Worm (Caenorhabditis elegans): ENCODE measurements around the gene C05C10.7.

C05C10.7 gene

ce11 chrII:9904459-9904858 lies 34.3 kb downstream of the C05C10.7 start:
- TF ChIP-seq fkh-2 (tag; optimal IDR thresholded peaks at IDR 0.05) (no peak), tbx-2 (tag; optimal IDR thresholded peaks at IDR 0.05) (no peak), nhr-12 (tag; optimal IDR thresholded peaks at IDR 0.05) (no peak), unc-39 (tag; optimal IDR thresholded peaks at IDR 0.05) (no peak), ZK546.5 (tag; optimal IDR thresholded peaks at IDR 0.05) (no peak), eor-1 (tag; optimal IDR thresholded peaks at IDR 0.05) (no peak), elt-2 (tag; optimal IDR thresholded peaks at IDR 0.05) (no peak), R02D3.7 (tag; optimal IDR thresholded peaks at IDR 0.05) (no peak), elt-3 (tag; optimal IDR thresholded peaks at IDR 0.05) (no peak), lin-15B (tag; optimal IDR thresholded peaks at IDR 0.05) (no peak), nhr-28 (tag; optimal IDR thresholded peaks at IDR 0.05) (no peak), unc-62 (GFP tag; optimal IDR thresholded peaks at IDR 0.05) (no peak), zag-1 (tag; optimal IDR thresholded peaks at IDR 0.05) (no peak)

- TF ChIP-seq lin-39 (tag; optimal IDR thresholded peaks at IDR 0.05) (no peak), elt-1 (tag; optimal IDR thresholded peaks at IDR 0.05) (peak; percentile 4)
Observed at ce11 chrII:9900276-9900675, 38.5 kb downstream of the C05C10.7 start, which contains the start of gene unc-4. unc-4 (minus strand) TSS chrII:9900376.

ce11 chrII:9898744-9899143 lies 40.0 kb downstream of the C05C10.7 start:
- no peak for TF ChIP-seq unc-39 (tag; optimal IDR thresholded peaks at IDR 0.05)
- TF ChIP-seq unc-62 (GFP tag; optimal IDR thresholded peaks at IDR 0.05): no peak
- TF ChIP-seq snpc-4 (tag; optimal IDR thresholded peaks at IDR 0.05): no peak
- no peak for TF ChIP-seq elt-2 (tag; optimal IDR thresholded peaks at IDR 0.05)
- no peak for TF ChIP-seq egl-27 (tag; optimal IDR thresholded peaks at IDR 0.05)
- TF ChIP-seq nhr-23 (tag; optimal IDR thresholded peaks at IDR 0.05): no peak
- TF ChIP-seq nhr-28 (tag; optimal IDR thresholded peaks at IDR 0.05): no peak

- TF ChIP-seq elt-2 (tag; optimal IDR thresholded peaks at IDR 0.05): peak; percentile 72
- no peak for TF ChIP-seq aly-2 (tag; optimal IDR thresholded peaks at IDR 0.05)
- no peak for TF ChIP-seq nhr-76 (tag; optimal IDR thresholded peaks at IDR 0.05)
- peak; percentile 58 for TF ChIP-seq pqm-1 (tag; optimal IDR thresholded peaks at IDR 0.05)
- TF ChIP-seq hmg-11 (tag; optimal IDR thresholded peaks at IDR 0.05): no peak
- no peak for TF ChIP-seq nhr-77 (tag; optimal IDR thresholded peaks at IDR 0.05)
- no peak for TF ChIP-seq ceh-82 (tag; optimal IDR thresholded peaks at IDR 0.05)
- no peak for TF ChIP-seq lsy-12 (tag; optimal IDR thresholded peaks at IDR 0.05)
- no peak for TF ChIP-seq lin-15B (tag; optimal IDR thresholded peaks at IDR 0.05)
- no peak for TF ChIP-seq sea-2 (GFP tag; optimal IDR thresholded peaks at IDR 0.05)
- no peak for TF ChIP-seq nhr-25 (tag; optimal IDR thresholded peaks at IDR 0.05)
Observed at ce11 chrII:9895173-9895572, 43.6 kb downstream of the C05C10.7 start.

- no peak for TF ChIP-seq zag-1 (tag; optimal IDR thresholded peaks at IDR 0.05)
- TF ChIP-seq ztf-11 (tag; optimal IDR thresholded peaks at IDR 0.05): no peak
- TF ChIP-seq ceh-9 (tag; optimal IDR thresholded peaks at IDR 0.05): no peak
- no peak for TF ChIP-seq aly-2 (tag; optimal IDR thresholded peaks at IDR 0.05)
- TF ChIP-seq lsy-12 (tag; optimal IDR thresholded peaks at IDR 0.05): no peak
- TF ChIP-seq nhr-23 (tag; optimal IDR thresholded peaks at IDR 0.05): no peak
- no peak for TF ChIP-seq nhr-11 (tag; optimal IDR thresholded peaks at IDR 0.05)
- TF ChIP-seq nhr-76 (tag; optimal IDR thresholded peaks at IDR 0.05): no peak
- no peak for TF ChIP-seq unc-62 (GFP tag; optimal IDR thresholded peaks at IDR 0.05)
- no peak for TF ChIP-seq elt-1 (tag; optimal IDR thresholded peaks at IDR 0.05)
- TF ChIP-seq fkh-2 (tag; optimal IDR thresholded peaks at IDR 0.05): no peak
- TF ChIP-seq fos-1 (tag; optimal IDR thresholded peaks at IDR 0.05): no peak
- no peak for TF ChIP-seq elt-2 (tag; optimal IDR thresholded peaks at IDR 0.05)
- TF ChIP-seq ceh-82 (tag; optimal IDR thresholded peaks at IDR 0.05): no peak
Observed at ce11 chrII:9894435-9894834, 44.3 kb downstream of the C05C10.7 start, which contains the start of gene F26C11.1. F26C11.1 (plus strand) TSS chrII:9894735.

ce11 chrII:9892409-9892808 lies 46.4 kb downstream of the C05C10.7 start, which contains the start of gene C08H9.16:
C08H9.16 (plus strand) TSS chrII:9892778.
- peak; percentile 87 for TF ChIP-seq nhr-23 (tag; optimal IDR thresholded peaks at IDR 0.05)
- no peak for TF ChIP-seq ceh-16 (tag; optimal IDR thresholded peaks at IDR 0.05)
- no peak for TF ChIP-seq aly-2 (tag; optimal IDR thresholded peaks at IDR 0.05)
- peak; percentile 26 for TF ChIP-seq nhr-25 (tag; optimal IDR thresholded peaks at IDR 0.05)
- TF ChIP-seq egl-5 (tag; optimal IDR thresholded peaks at IDR 0.05): peak; percentile 9
- peak; percentile 14 for TF ChIP-seq ceh-28 (tag; optimal IDR thresholded peaks at IDR 0.05)
- no peak for TF ChIP-seq nhr-237 (tag; optimal IDR thresholded peaks at IDR 0.05)
- TF ChIP-seq jun-1 (tag; optimal IDR thresholded peaks at IDR 0.05): no peak
- no peak for TF ChIP-seq nhr-12 (tag; optimal IDR thresholded peaks at IDR 0.05)
- no peak for TF ChIP-seq nhr-76 (tag; optimal IDR thresholded peaks at IDR 0.05)
- TF ChIP-seq ceh-9 (tag; optimal IDR thresholded peaks at IDR 0.05): no peak
- no peak for TF ChIP-seq egl-27 (tag; optimal IDR thresholded peaks at IDR 0.05)
- TF ChIP-seq fos-1 (tag; optimal IDR thresholded peaks at IDR 0.05): no peak
- TF ChIP-seq ztf-4 (tag; optimal IDR thresholded peaks at IDR 0.05): no peak
- no peak for TF ChIP-seq zag-1 (tag; optimal IDR thresholded peaks at IDR 0.05)
- TF ChIP-seq mdl-1 (tag; optimal IDR thresholded peaks at IDR 0.05): no peak
- TF ChIP-seq skn-1 (tag; optimal IDR thresholded peaks at IDR 0.05): no peak
- no peak for TF ChIP-seq ceh-82 (tag; optimal IDR thresholded peaks at IDR 0.05)
- TF ChIP-seq tbx-2 (tag; optimal IDR thresholded peaks at IDR 0.05): no peak
- no peak for TF ChIP-seq unc-39 (tag; optimal IDR thresholded peaks at IDR 0.05)
- TF ChIP-seq nhr-28 (tag; optimal IDR thresholded peaks at IDR 0.05): no peak
- TF ChIP-seq lsy-12 (tag; optimal IDR thresholded peaks at IDR 0.05): no peak
- no peak for TF ChIP-seq ZK546.5 (tag; optimal IDR thresholded peaks at IDR 0.05)
- no peak for TF ChIP-seq daf-12 (tag; optimal IDR thresholded peaks at IDR 0.05)
- TF ChIP-seq elt-2 (tag; optimal IDR thresholded peaks at IDR 0.05): peak; percentile 21
- TF ChIP-seq elt-1 (tag; optimal IDR thresholded peaks at IDR 0.05): no peak
- TF ChIP-seq fkh-2 (tag; optimal IDR thresholded peaks at IDR 0.05): no peak
- TF ChIP-seq pha-4 (tag; optimal IDR thresholded peaks at IDR 0.05): peak; percentile 78

Data from whole organism, L3 larva.